Fruit fly (Drosophila melanogaster) whole organism, embryonic: ENCODE results near the gene Cyp28c1.
A peak's percentile ranks its signal among the peaks of the same experiment; 100 is the strongest.

ENCODE experiments used
- BtbVII ChIP-seq: fragments of 200-800 bp; sonication (Bioruptor generic); optimal IDR thresholded peaks from 3 replicates; lab custom pipeline; 2017; ENCODE audit warnings: missing biosample characterization, mild to moderate bottlenecking, missing genetic modification characterization
- CG10267 ChIP-seq: fragments of 200-800 bp; sonication (Bioruptor generic); optimal IDR thresholded peaks from 2 replicates; lab custom pipeline; 2018; ENCODE audit warnings: missing biosample characterization, mild to moderate bottlenecking, missing genetic modification characterization, moderate library complexity
- CG13287 ChIP-seq: fragments of 200-800 bp; sonication (Bioruptor generic); IDR thresholded peaks from 2 replicates; pipeline ENCODE4 v1.3.6; 2022; ENCODE audit warnings: missing biosample characterization, missing genetic modification characterization; ENCODE audit not compliant: partially characterized antibody
- CG14860 ChIP-seq: fragments of 200-800 bp; sonication (Bioruptor generic); IDR thresholded peaks from 3 replicates; pipeline ENCODE4 v1.3.6; 2022; ENCODE audit warnings: missing biosample characterization, missing genetic modification characterization; ENCODE audit not compliant: partially characterized antibody
- CG34422 ChIP-seq: fragments of 200-800 bp; sonication (Bioruptor generic); IDR thresholded peaks from 3 replicates; pipeline ENCODE4 v1.3.6; 2022; ENCODE audit warnings: missing biosample characterization, missing genetic modification characterization
- CG7271 ChIP-seq: fragments of 200-800 bp; sonication (Bioruptor generic); optimal IDR thresholded peaks from 2 replicates; lab custom pipeline; 2018; ENCODE audit warnings: missing biosample characterization, mild to moderate bottlenecking, missing genetic modification characterization, moderate library complexity
- CG7928 ChIP-seq: fragments of 200-800 bp; sonication (Bioruptor generic); optimal IDR thresholded peaks from 2 replicates; lab custom pipeline; 2017; ENCODE audit warnings: missing biosample characterization, mild to moderate bottlenecking, missing genetic modification characterization
- CG8290 ChIP-seq, 3 experiments: fragments of 200-800 bp; sonication (Bioruptor generic); optimal IDR thresholded peaks; 2 replicates each; lab custom pipeline; 2016 to 2019; ENCODE audit warnings: missing biosample characterization in 3 of 3, missing genetic modification characterization in 3 of 3, mild to moderate bottlenecking in 2 of 3, moderate library complexity in 1 of 3
- CG8359 ChIP-seq: fragments of 200-800 bp; sonication (Bioruptor generic); optimal IDR thresholded peaks from 2 replicates; lab custom pipeline; 2017; ENCODE audit warnings: missing biosample characterization, mild to moderate bottlenecking, missing genetic modification characterization, borderline replicate concordance
- CG8924 ChIP-seq: fragments of 200-800 bp; optimal IDR thresholded peaks from 3 replicates; lab custom pipeline; 2019; ENCODE audit warnings: missing biosample characterization, mild to moderate bottlenecking, missing genetic modification characterization, moderate library complexity
- CG9727 ChIP-seq: fragments of 200-800 bp; sonication (Bioruptor generic); optimal IDR thresholded peaks from 3 replicates; lab custom pipeline; 2017; ENCODE audit warnings: missing biosample characterization, mild to moderate bottlenecking, missing genetic modification characterization
- CG9932 ChIP-seq: fragments of 200-800 bp; sonication (Bioruptor generic); IDR thresholded peaks from 2 replicates; pipeline ENCODE4 v1.3.6; 2022; ENCODE audit warnings: missing biosample characterization, missing genetic modification characterization
- CHES-1-like ChIP-seq: fragments of 200-800 bp; sonication (Bioruptor generic); optimal IDR thresholded peaks from 2 replicates; lab custom pipeline; 2016; ENCODE audit warnings: missing biosample characterization, missing genetic modification characterization
- Dip3 ChIP-seq: fragments of 200-800 bp; sonication (Bioruptor generic); optimal IDR thresholded peaks from 3 replicates; lab custom pipeline; 2016; ENCODE audit warnings: missing biosample characterization, missing genetic modification characterization
- Dll ChIP-seq: fragments of 200-800 bp; sonication (Bioruptor generic); IDR thresholded peaks from 4 replicates; pipeline ENCODE4 v1.3.6; 2022; ENCODE audit warnings: missing biosample characterization, missing genetic modification characterization; ENCODE audit not compliant: partially characterized antibody
- Dref ChIP-seq: fragments of 200-800 bp; sonication (Bioruptor generic); IDR thresholded peaks from 2 replicates; pipeline ENCODE4 v1.3.6; 2022; ENCODE audit warnings: missing biosample characterization, missing genetic modification characterization
- ERR ChIP-seq: fragments of 200-800 bp; sonication (Bioruptor generic); optimal IDR thresholded peaks from 2 replicates; lab custom pipeline; 2016; ENCODE audit warnings: missing biosample characterization, missing genetic modification characterization
- Fer1 ChIP-seq: fragments of 200-800 bp; sonication (Bioruptor generic); optimal IDR thresholded peaks from 2 replicates; lab custom pipeline; 2017; ENCODE audit warnings: missing biosample characterization, mild to moderate bottlenecking, missing genetic modification characterization
- HHEX ChIP-seq: fragments of 200-800 bp; sonication (Bioruptor generic); optimal IDR thresholded peaks from 3 replicates; lab custom pipeline; 2017; ENCODE audit warnings: missing biosample characterization, mild to moderate bottlenecking, missing genetic modification characterization, missing genetic modification reagents
- Hand ChIP-seq: fragments of 200-800 bp; sonication (Bioruptor generic); optimal IDR thresholded peaks from 2 replicates; lab custom pipeline; 2017; ENCODE audit warnings: mild to moderate bottlenecking, missing biosample characterization, missing genetic modification reagents, missing genetic modification characterization
- Hey ChIP-seq: fragments of 200-800 bp; sonication (Bioruptor generic); optimal IDR thresholded peaks from 3 replicates; lab custom pipeline; 2018; ENCODE audit warnings: missing biosample characterization, mild to moderate bottlenecking, missing genetic modification characterization
- Hr51 ChIP-seq, 2 experiments: fragments of 200-800 bp; sonication (Bioruptor generic); optimal IDR thresholded peaks; 2 replicates in 1 of 2; 3 replicates in 1 of 2; lab custom pipeline; 2016 to 2018; ENCODE audit warnings: missing biosample characterization in 2 of 2, missing genetic modification characterization in 2 of 2, mild to moderate bottlenecking in 1 of 2, moderate library complexity in 1 of 2
- Lhr ChIP-seq: fragments of 200-800 bp; sonication (Bioruptor generic); optimal IDR thresholded peaks from 3 replicates; lab custom pipeline; 2017; ENCODE audit warnings: mild to moderate bottlenecking, missing biosample characterization, missing genetic modification reagents, missing genetic modification characterization
- MESR4 ChIP-seq: fragments of 200-800 bp; sonication (Bioruptor generic); optimal IDR thresholded peaks from 2 replicates; lab custom pipeline; 2018; ENCODE audit warnings: missing biosample characterization, mild to moderate bottlenecking, missing genetic modification characterization, moderate library complexity
- Max ChIP-seq: fragments of 200-800 bp; sonication (Bioruptor generic); optimal IDR thresholded peaks from 2 replicates; lab custom pipeline; 2016; ENCODE audit warnings: missing biosample characterization, mild to moderate bottlenecking, missing genetic modification characterization
- Med ChIP-seq: fragments of 200-800 bp; sonication (Bioruptor generic); peaks from one replicate; lab custom pipeline; 2016; ENCODE audit warnings: missing biosample characterization, missing genetic modification characterization, mild to moderate bottlenecking, inconsistent platforms, moderate library complexity
- NC2α ChIP-seq: fragments of 200-800 bp; sonication (Bioruptor generic); optimal IDR thresholded peaks from 2 replicates; lab custom pipeline; 2016; ENCODE audit warnings: missing biosample characterization, missing genetic modification characterization
- NFAT ChIP-seq: fragments of 200-800 bp; sonication (Bioruptor generic); IDR thresholded peaks from 2 replicates; pipeline ENCODE4 v1.3.6; 2022; ENCODE audit warnings: missing biosample characterization, missing genetic modification characterization
- Rfx ChIP-seq: fragments of 200-800 bp; sonication (Bioruptor generic); IDR thresholded peaks from 2 replicates; pipeline ENCODE4 v1.3.6; 2022; ENCODE audit warnings: missing biosample characterization, missing genetic modification characterization
- TFAM ChIP-seq: fragments of 200-800 bp; sonication (Bioruptor generic); optimal IDR thresholded peaks from 2 replicates; lab custom pipeline; 2017; ENCODE audit warnings: missing biosample characterization, missing genetic modification characterization, inconsistent platforms
- amos ChIP-seq: fragments of 200-800 bp; sonication (Bioruptor generic); IDR thresholded peaks from 2 replicates; pipeline ENCODE4 v1.3.6; 2022; ENCODE audit warnings: missing biosample characterization, missing genetic modification characterization; ENCODE audit not compliant: partially characterized antibody
- chm ChIP-seq: fragments of 200-800 bp; sonication (Bioruptor generic); IDR thresholded peaks from 2 replicates; pipeline ENCODE4 v1.3.6; 2022; ENCODE audit warnings: missing biosample characterization, missing genetic modification characterization
- dpn ChIP-seq, 2 experiments: fragments of 200-800 bp; sonication (Bioruptor generic); optimal IDR thresholded peaks; 3 replicates each; lab custom pipeline; 2016; ENCODE audit warnings: missing biosample characterization in 2 of 2, missing genetic modification characterization in 2 of 2
- en ChIP-seq: fragments of 200-800 bp; sonication (Bioruptor generic); optimal IDR thresholded peaks from 2 replicates; lab custom pipeline; 2016; ENCODE audit warnings: missing biosample characterization, missing genetic modification characterization
- fd96Cb ChIP-seq: fragments of 200-800 bp; sonication (Bioruptor generic); optimal IDR thresholded peaks from 2 replicates; lab custom pipeline; 2018; ENCODE audit warnings: missing biosample characterization, mild to moderate bottlenecking, missing genetic modification characterization, moderate library complexity
- gfzf ChIP-seq: fragments of 200-800 bp; sonication (Bioruptor generic); optimal IDR thresholded peaks from 2 replicates; lab custom pipeline; 2016; ENCODE audit warnings: missing biosample characterization, mild to moderate bottlenecking, missing genetic modification characterization, moderate library complexity
- gt ChIP-seq: fragments of 200-800 bp; sonication (Bioruptor generic); IDR thresholded peaks from 2 replicates; pipeline ENCODE4 v1.3.6; 2022; ENCODE audit warnings: missing biosample characterization, missing genetic modification characterization
- hbn ChIP-seq: fragments of 200-800 bp; sonication (Bioruptor generic); IDR thresholded peaks from 2 replicates; pipeline ENCODE4 v1.3.6; 2022; ENCODE audit warnings: missing biosample characterization, missing genetic modification characterization; ENCODE audit not compliant: partially characterized antibody
- lab ChIP-seq: fragments of 200-800 bp; sonication (Bioruptor generic); optimal IDR thresholded peaks from 3 replicates; lab custom pipeline; 2017; ENCODE audit warnings: missing biosample characterization, missing genetic modification characterization, mild to moderate bottlenecking, moderate library complexity, missing genetic modification reagents
- luna ChIP-seq: fragments of 200-800 bp; sonication (Bioruptor generic); optimal IDR thresholded peaks from 2 replicates; lab custom pipeline; 2016; ENCODE audit warnings: missing biosample characterization, missing genetic modification characterization
- maf-S ChIP-seq: fragments of 200-800 bp; sonication (Bioruptor generic); optimal IDR thresholded peaks from 2 replicates; lab custom pipeline; 2016; ENCODE audit warnings: missing biosample characterization, missing genetic modification characterization
- pfk ChIP-seq: fragments of 200-800 bp; sonication (Bioruptor generic); optimal IDR thresholded peaks from 2 replicates; lab custom pipeline; 2018; ENCODE audit warnings: missing biosample characterization, mild to moderate bottlenecking, missing genetic modification characterization, moderate library complexity
- pzg ChIP-seq: fragments of 200-800 bp; sonication (Bioruptor generic); optimal IDR thresholded peaks from 3 replicates; lab custom pipeline; 2018; ENCODE audit warnings: missing biosample characterization, mild to moderate bottlenecking, missing genetic modification characterization, moderate library complexity
- sd ChIP-seq: fragments of 200-800 bp; sonication (Bioruptor generic); optimal IDR thresholded peaks from 3 replicates; lab custom pipeline; 2018; ENCODE audit warnings: missing biosample characterization, mild to moderate bottlenecking, missing genetic modification characterization, moderate library complexity
- sens ChIP-seq: fragments of 200-800 bp; sonication (Bioruptor generic); peaks from one replicate; lab custom pipeline; 2016; ENCODE audit warnings: missing biosample characterization, missing genetic modification characterization
- slbo ChIP-seq: fragments of 200-800 bp; sonication (Bioruptor generic); IDR thresholded peaks from 2 replicates; pipeline ENCODE4 v1.3.6; 2022; ENCODE audit warnings: missing biosample characterization, missing genetic modification characterization
- twi ChIP-seq: fragments of 200-800 bp; optimal IDR thresholded peaks from 2 replicates; lab custom pipeline; 2019; ENCODE audit warnings: missing biosample characterization, mild to moderate bottlenecking, missing genetic modification characterization, moderate library complexity
- unpg ChIP-seq: fragments of 200-800 bp; sonication (Bioruptor generic); optimal IDR thresholded peaks from 3 replicates; lab custom pipeline; 2018; ENCODE audit warnings: missing biosample characterization, mild to moderate bottlenecking, missing genetic modification characterization, moderate library complexity
- zf30C ChIP-seq: fragments of 200-800 bp; sonication (Bioruptor generic); optimal IDR thresholded peaks from 3 replicates; lab custom pipeline; 2018; ENCODE audit warnings: missing biosample characterization, mild to moderate bottlenecking, missing genetic modification characterization

The Cyp28c1 gene

dm6 chrX:11806196-11806595 is 33.2 kb upstream of the Cyp28c1 start (continued):
- TF ChIP-seq CG7928 (GFP tag; lab: Kevin White, UChicago), result no peak
- TF ChIP-seq ERR (GFP tag; lab: Kevin White, UChicago), result no peak
- TF ChIP-seq TFAM (GFP tag; lab: Kevin White, UChicago), result no peak
- TF ChIP-seq gt (GFP tag; lab: Robert Waterston, UW), result no peak
- peak; percentile 90 for TF ChIP-seq CG10267 (tag; lab: Kevin White, UChicago)
- TF ChIP-seq luna, result no peak
- TF ChIP-seq NC2α (GFP tag; lab: Kevin White, UChicago), result no peak
- no peak for TF ChIP-seq CHES-1-like (GFP tag; lab: Kevin White, UChicago)
- no peak for TF ChIP-seq hbn (GFP tag; lab: Robert Waterston, UW)
- TF ChIP-seq en (GFP tag; lab: Kevin White, UChicago), result no peak
- TF ChIP-seq Rfx (GFP tag; lab: Robert Waterston, UW), result peak; percentile 38; the same call in 1 of the 2 replicates
- TF ChIP-seq sens (GFP tag; lab: Kevin White, UChicago), result peak; percentile 56
- TF ChIP-seq Hey (tag; lab: Kevin White, UChicago), result peak; percentile 19
- no peak for TF ChIP-seq Dip3
- no peak for TF ChIP-seq CG8359 (GFP tag; lab: Kevin White, UChicago)
- TF ChIP-seq chm (GFP tag; lab: Robert Waterston, UW), result peak; percentile 55
- TF ChIP-seq CG34422, result peak; percentile 81; the same call in 1 of the 3 replicates
- peak; percentile 8 for TF ChIP-seq Lhr (GFP tag; lab: Kevin White, UChicago)
- no peak for TF ChIP-seq CG14860 (GFP tag; lab: Robert Waterston, UW)
- TF ChIP-seq Hand, result peak; percentile 21
- TF ChIP-seq twi (tag; lab: Kevin White, UChicago), result no peak
- TF ChIP-seq Med (GFP tag; lab: Kevin White, UChicago), result peak; percentile 87
- 0 out of 2 replicates have a peak, but pooled peaks have one; percentile 21 for TF ChIP-seq amos (GFP tag; lab: Robert Waterston, UW)
- TF ChIP-seq CG13287, result 0 out of 2 replicates have a peak, but pooled peaks have one; percentile 10
- TF ChIP-seq lab (GFP tag; lab: Kevin White, UChicago), result peak; percentile 48
- no peak for TF ChIP-seq BtbVII
- TF ChIP-seq unpg (GFP tag; lab: Kevin White, UChicago), result no peak
- TF ChIP-seq pzg (GFP tag; lab: Kevin White, UChicago), result peak; percentile 53
- peak; percentile 48 for TF ChIP-seq MESR4 (GFP tag; lab: Kevin White, UChicago)
- peak; percentile 45; the same call in 1 of the 2 replicates for TF ChIP-seq CG9932 (GFP tag; lab: Robert Waterston, UW)
- no peak for TF ChIP-seq CG8924 (tag; lab: Kevin White, UChicago)
- no peak for TF ChIP-seq sd (tag; lab: Kevin White, UChicago)
- TF ChIP-seq CG9727 (GFP tag; lab: Kevin White, UChicago), result no peak
- peak; percentile 27; the same call in 1 of the 2 replicates for TF ChIP-seq slbo
- peak in 1 of 2 experiments; percentile 8 for TF ChIP-seq dpn (GFP tag; optimal IDR thresholded peaks at IDR 0.05; lab: Kevin White, UChicago)
- peak; percentile 12 for TF ChIP-seq gfzf (GFP tag; lab: Kevin White, UChicago)
- no peak for TF ChIP-seq Hr51 (GFP tag; optimal IDR thresholded peaks at IDR 0.05; lab: Kevin White, UChicago)
- TF ChIP-seq Fer1 (GFP tag; lab: Kevin White, UChicago), result peak; percentile 17
- TF ChIP-seq Dref, result peak; percentile 44
- TF ChIP-seq NFAT (GFP tag; lab: Robert Waterston, UW), result no peak
- TF ChIP-seq HHEX, result peak; percentile 17
- TF ChIP-seq Max (GFP tag; lab: Kevin White, UChicago), result peak; percentile 32
- peak; percentile 59 for TF ChIP-seq pfk (GFP tag; lab: Kevin White, UChicago)
- no peak for TF ChIP-seq CG7271 (tag; lab: Kevin White, UChicago)
- no peak for TF ChIP-seq maf-S
- TF ChIP-seq fd96Cb (tag; lab: Kevin White, UChicago), result no peak
- no peak for TF ChIP-seq Dll (GFP tag; lab: Robert Waterston, UW)
- TF ChIP-seq CG8290 (GFP tag; optimal IDR thresholded peaks at IDR 0.05; lab: Kevin White, UChicago), result no peak
- peak in 1 of 2 experiments; percentile 62 for TF ChIP-seq CG8290 (tag; optimal IDR thresholded peaks at IDR 0.05; lab: Kevin White, UChicago)
- TF ChIP-seq zf30C, result peak; percentile 19
